Worm (Caenorhabditis elegans) whole organism, midembryonic: ENCODE measurements around the gene irld-49.

Experiments used
- T22C8.4 ChIP-seq: fragments of 200-800 bp; sonication (Bioruptor generic); IDR thresholded peaks from 2 replicates; pipeline ENCODE4 v1.3.6; 2022; ENCODE audit warnings: missing genetic modification characterization, missing compliant biosample characterization
- cog-1 ChIP-seq: sonication (generic microtip); optimal IDR thresholded peaks from 2 replicates; lab custom pipeline; 2016; ENCODE audit warnings: missing genetic modification characterization, missing compliant biosample characterization
- flt-1 ChIP-seq: fragments of 200-800 bp; sonication (Bioruptor generic); IDR thresholded peaks from 2 replicates; pipeline ENCODE4 v1.3.6; 2022; ENCODE audit warnings: missing genetic modification characterization, missing compliant biosample characterization
- klf-2 ChIP-seq: fragments of 200-800 bp; sonication (Bioruptor generic); conservative IDR thresholded peaks from 2 replicates; pipeline ENCODE4 v1.3.6; 2022; ENCODE audit warnings: missing genetic modification reagents, missing genetic modification characterization, missing compliant biosample characterization
- med-1 ChIP-seq: sonication (generic microtip); optimal IDR thresholded peaks from 2 replicates; lab custom pipeline; 2017; ENCODE audit warnings: missing genetic modification characterization, mild to moderate bottlenecking, missing compliant biosample characterization, antibody characterized with exemption, missing genetic modification reagents; ENCODE audit not compliant: insufficient read depth
- ref-1 ChIP-seq: fragments of 200-800 bp; sonication (Bioruptor generic); conservative IDR thresholded peaks from 2 replicates; pipeline ENCODE4 v1.3.6; 2022; ENCODE audit warnings: missing genetic modification reagents, missing genetic modification characterization, missing compliant biosample characterization
- tab-1 ChIP-seq: fragments of 200-800 bp; sonication (Bioruptor generic); IDR thresholded peaks from 2 replicates; pipeline ENCODE4 v1.3.6; 2022; ENCODE audit warnings: missing genetic modification characterization, missing compliant biosample characterization
- ztf-23 ChIP-seq: fragments of 200-800 bp; sonication (Bioruptor generic); IDR thresholded peaks from 2 replicates; pipeline ENCODE4 v1.3.6; 2022; ENCODE audit warnings: missing genetic modification reagents, missing genetic modification characterization, missing compliant biosample characterization
- ztf-29 ChIP-seq: fragments of 200-800 bp; sonication (Bioruptor generic); IDR thresholded peaks from 2 replicates; pipeline ENCODE4 v1.3.6; 2022; ENCODE audit warnings: missing genetic modification reagents, missing genetic modification characterization, missing compliant biosample characterization

Gene irld-49

ce11 chrII:2921860-2922259, 22.1 kb upstream of the irld-49 start:
- TF ChIP-seq ref-1 (GFP tag; lab: Robert Waterston, UW) (no peak), ztf-29 (no peak), cog-1 (tag; lab: Kevin White, UChicago) (no peak), klf-2 (GFP tag; lab: Robert Waterston, UW) (no peak), med-1 (GFP tag; lab: Kevin White, UChicago) (no peak), tab-1 (GFP tag; lab: Robert Waterston, UW) (no peak)

ce11 chrII:2922359-2922758, 21.6 kb upstream of the irld-49 start:
- no peak for TF ChIP-seq klf-2 (GFP tag; lab: Robert Waterston, UW)
- no peak for TF ChIP-seq ztf-23
- no peak for TF ChIP-seq T22C8.4 (GFP tag; lab: Robert Waterston, UW)
- no peak for TF ChIP-seq ztf-29
- no peak for TF ChIP-seq ref-1 (GFP tag; lab: Robert Waterston, UW)
- no peak for TF ChIP-seq cog-1 (tag; lab: Kevin White, UChicago)
- TF ChIP-seq flt-1, result no peak
- no peak for TF ChIP-seq tab-1 (GFP tag; lab: Robert Waterston, UW)
- TF ChIP-seq med-1 (GFP tag; lab: Kevin White, UChicago), result no peak

ce11 chrII:2922782-2923181, 21.2 kb upstream of the irld-49 start:
- TF ChIP-seq T22C8.4 (GFP tag; lab: Robert Waterston, UW) (no peak), ztf-23 (no peak), med-1 (GFP tag; lab: Kevin White, UChicago) (no peak), flt-1 (no peak), tab-1 (GFP tag; lab: Robert Waterston, UW) (no peak), ref-1 (GFP tag; lab: Robert Waterston, UW) (no peak), ztf-29 (no peak), cog-1 (tag; lab: Kevin White, UChicago) (no peak), klf-2 (GFP tag; lab: Robert Waterston, UW) (no peak)

DNA sequence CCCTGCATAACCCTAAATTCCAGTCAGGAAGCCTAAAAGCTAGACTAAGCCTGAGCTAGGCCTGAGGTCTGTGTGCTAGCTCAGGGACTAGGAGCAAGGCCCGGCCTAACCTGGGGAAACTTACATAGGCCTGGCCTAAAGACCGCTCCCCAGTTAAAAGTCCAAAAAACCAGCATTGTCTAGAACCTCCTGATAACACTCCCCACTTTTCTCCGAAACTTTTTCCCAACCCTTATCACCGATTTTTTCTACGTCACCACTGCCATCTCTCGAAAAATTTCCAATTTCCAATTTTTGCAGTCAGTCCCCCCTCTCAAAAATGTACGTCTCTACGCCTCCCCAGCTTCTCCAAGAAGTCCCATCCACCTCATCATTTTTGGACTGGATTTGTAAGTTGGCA, 20.4 kb upstream of the irld-49 start, which contains the start of gene ZK355.2:
Gene ZK355.2 (plus strand): TSS at position 301 of the 400 bp plus-strand sequence.
- TF ChIP-seq T22C8.4 (GFP tag; lab: Robert Waterston, UW) (no peak), med-1 (GFP tag; lab: Kevin White, UChicago) (no peak), klf-2 (GFP tag; lab: Robert Waterston, UW) (no peak), ztf-29 (no peak), ztf-23 (no peak), cog-1 (tag; lab: Kevin White, UChicago) (no peak), flt-1 (no peak), tab-1 (GFP tag; lab: Robert Waterston, UW) (no peak), ref-1 (GFP tag; lab: Robert Waterston, UW) (no peak)

DNA sequence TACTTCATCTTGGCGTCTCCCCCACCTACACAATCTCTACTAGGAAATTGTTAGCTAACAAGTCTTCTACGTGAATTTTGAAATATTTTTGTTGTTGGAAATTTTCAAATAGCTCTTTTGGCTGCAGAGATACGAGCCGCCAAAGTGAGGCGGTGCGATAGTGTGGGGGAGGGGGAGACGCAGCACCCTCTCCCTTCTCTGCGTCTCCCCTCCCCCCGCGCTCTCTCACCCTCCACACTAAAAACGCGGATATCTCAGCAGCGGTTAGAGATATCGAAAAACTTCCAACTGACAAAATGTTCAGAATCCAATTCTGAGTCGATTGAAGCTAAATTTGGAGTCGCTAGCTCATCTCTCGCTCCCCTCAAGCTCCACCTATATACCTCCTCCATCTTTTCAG, 18.9 kb upstream of the irld-49 start:
- TF ChIP-seq ztf-29 (no peak), ref-1 (GFP tag; lab: Robert Waterston, UW) (no peak), flt-1 (no peak), ztf-23 (no peak), klf-2 (GFP tag; lab: Robert Waterston, UW) (no peak), cog-1 (tag; lab: Kevin White, UChicago) (no peak), T22C8.4 (GFP tag; lab: Robert Waterston, UW) (no peak), tab-1 (GFP tag; lab: Robert Waterston, UW) (no peak), med-1 (GFP tag; lab: Kevin White, UChicago) (no peak)

ce11 chrII:2925806-2926558, 18.0 kb upstream of the irld-49 start:
- no peak for TF ChIP-seq med-1 (GFP tag; lab: Kevin White, UChicago)
- no peak for TF ChIP-seq ztf-23

ce11 chrII:2927533-2927932, 16.4 kb upstream of the irld-49 start, which contains the start of the genes ZK355.3 and ZK355.8:
TSS of gene ZK355.3 (minus strand) at chrII:2927633.
TSS of gene ZK355.8 (plus strand) at chrII:2927804.
- TF ChIP-seq med-1 (GFP tag; lab: Kevin White, UChicago) (no peak), flt-1 (no peak), tab-1 (GFP tag; lab: Robert Waterston, UW) (no peak), T22C8.4 (GFP tag; lab: Robert Waterston, UW) (no peak)

DNA sequence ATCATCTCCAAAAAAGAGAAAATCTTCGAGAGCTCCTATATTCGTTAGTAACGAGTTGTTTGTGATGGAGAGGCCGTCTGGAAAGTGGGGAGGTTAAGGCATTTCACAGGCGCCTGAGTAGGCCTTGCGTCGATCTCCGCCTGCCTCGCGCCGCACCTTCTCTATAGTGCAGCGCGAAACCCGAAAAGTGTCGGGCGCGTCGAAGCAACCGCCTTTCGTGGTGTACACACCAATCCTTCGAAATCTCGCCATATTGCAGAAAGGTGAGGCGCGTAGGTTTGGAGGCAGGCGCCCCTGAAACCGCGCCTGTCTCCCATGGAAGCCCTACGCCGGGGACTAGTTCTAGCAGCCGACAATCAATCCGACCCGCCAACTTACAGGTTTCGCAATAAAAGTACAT, 14.1 kb upstream of the irld-49 start:
- TF ChIP-seq flt-1, result no peak
- TF ChIP-seq ztf-29, result no peak

ce11 chrII:2930499-2930898, 13.5 kb upstream of the irld-49 start, which contains the start of the genes irld-64 and irld-63:
TSS of gene irld-64 (minus strand) at chrII:2930599.
TSS of gene irld-63 (plus strand) at chrII:2930728.
- TF ChIP-seq T22C8.4 (GFP tag; lab: Robert Waterston, UW) (no peak), cog-1 (tag; lab: Kevin White, UChicago) (no peak), tab-1 (GFP tag; lab: Robert Waterston, UW) (no peak), med-1 (GFP tag; lab: Kevin White, UChicago) (no peak), ztf-23 (no peak), ref-1 (GFP tag; lab: Robert Waterston, UW) (no peak), ztf-29 (no peak), klf-2 (GFP tag; lab: Robert Waterston, UW) (no peak)

DNA sequence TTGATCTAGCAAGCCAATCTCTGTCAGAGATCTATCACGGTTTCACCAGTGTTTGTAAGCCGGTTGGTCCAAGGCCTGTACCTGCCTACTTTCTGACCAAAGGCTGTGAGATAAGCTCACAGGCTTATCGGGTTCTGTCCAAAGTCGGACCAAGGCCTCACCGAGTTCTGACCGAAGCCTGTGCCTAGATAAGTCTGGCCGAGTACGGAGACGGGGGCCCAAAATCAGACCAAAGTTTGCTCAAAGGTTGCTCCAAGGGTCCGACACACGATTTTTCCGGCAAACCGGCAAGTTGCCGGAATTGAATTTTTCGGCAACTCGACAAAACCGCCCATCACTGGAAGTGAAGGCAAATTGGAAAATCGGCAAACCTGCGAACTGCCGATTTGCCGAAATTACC, 12.4 kb upstream of the irld-49 start:
- TF ChIP-seq cog-1 (tag; lab: Kevin White, UChicago) (no peak), ztf-23 (peak; percentile 47; the same call in 1 of the 2 replicates), ref-1 (GFP tag; lab: Robert Waterston, UW) (no peak)
